Worm (Caenorhabditis elegans): Measurements from ENCODE around the gene Y19D2B.2.

The Y19D2B.2 gene

DNA sequence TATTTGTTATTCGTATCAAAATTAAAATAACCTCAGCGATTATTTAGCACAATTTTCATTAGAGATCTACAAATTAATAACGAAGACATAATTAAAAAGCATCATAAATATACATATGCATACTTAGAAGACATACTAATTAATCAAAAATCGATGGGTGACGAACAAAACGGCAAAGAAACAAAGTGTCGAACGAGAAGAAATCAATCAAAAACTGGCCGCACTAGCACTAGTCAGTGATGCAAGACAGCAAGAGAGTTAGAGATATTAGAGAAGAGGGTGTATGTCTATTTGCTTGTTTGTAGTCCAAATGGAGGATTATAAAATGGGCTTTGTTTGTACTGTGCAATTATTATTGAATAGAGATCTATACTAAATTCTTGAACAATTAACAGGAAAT, 22.8 kb downstream of the Y19D2B.2 start:
- TF ChIP-seq nhr-77 (tag; optimal IDR thresholded peaks at IDR 0.05) (no peak), lsy-2 (tag; optimal IDR thresholded peaks at IDR 0.05) (peak in 1 of 2 experiments; percentile 61), F44E2.7 (GFP tag; IDR thresholded peaks at IDR 0.05) (no peak), aha-1 (tag) (peak; percentile 67), F10B5.3 (tag; optimal IDR thresholded peaks at IDR 0.05) (no peak), lin-39 (tag; optimal IDR thresholded peaks at IDR 0.05) (no peak), mxl-3 (GFP tag; optimal IDR thresholded peaks at IDR 0.05) (peak; percentile 25), ztf-11 (tag; optimal IDR thresholded peaks at IDR 0.05) (no peak), dpl-1 (GFP tag; optimal IDR thresholded peaks at IDR 0.05) (peak; percentile 6), tra-1 (GFP tag; IDR thresholded peaks at IDR 0.05) (no peak), daf-19 (GFP tag; conservative IDR thresholded peaks at IDR 0.05) (no peak), lin-13 (GFP tag; optimal IDR thresholded peaks at IDR 0.05) (no peak), nhr-28 (tag; optimal IDR thresholded peaks at IDR 0.05) (peak; percentile 86), snpc-1.2 (GFP tag; IDR thresholded peaks at IDR 0.05) (no peak), unc-62 (GFP tag; optimal IDR thresholded peaks at IDR 0.05 in 1 of 2) (peak in 1 of 2 experiments; percentile 56), unc-62 (tag; optimal IDR thresholded peaks at IDR 0.05) (no peak), jun-1 (tag; optimal IDR thresholded peaks at IDR 0.05) (no peak), Y5F2A.4 (GFP tag; optimal IDR thresholded peaks at IDR 0.05) (no peak), lin-15B (tag; optimal IDR thresholded peaks at IDR 0.05) (no peak), egl-43 (GFP tag; IDR thresholded peaks at IDR 0.05) (no peak), zfp-2 (tag; optimal IDR thresholded peaks at IDR 0.05) (no peak), Y75B8A.6 (GFP tag; IDR thresholded peaks at IDR 0.05) (no peak), mes-2 (tag; optimal IDR thresholded peaks at IDR 0.05; ENCODE audit: poor library complexity, severe bottlenecking) (peak; percentile 20), Y105C5A.15 (GFP tag; IDR thresholded peaks at IDR 0.05) (no peak), mep-1 (tag; optimal IDR thresholded peaks at IDR 0.05) (peak; percentile 25), mdl-1 (tag; optimal IDR thresholded peaks at IDR 0.05) (no peak), nhr-48 (tag; optimal IDR thresholded peaks at IDR 0.05) (no peak), nhr-25 (tag; optimal IDR thresholded peaks at IDR 0.05; ENCODE audit: borderline replicate concordance, insufficient read depth) (no peak), nhr-41 (GFP tag; IDR thresholded peaks at IDR 0.05) (no peak)

DNA sequence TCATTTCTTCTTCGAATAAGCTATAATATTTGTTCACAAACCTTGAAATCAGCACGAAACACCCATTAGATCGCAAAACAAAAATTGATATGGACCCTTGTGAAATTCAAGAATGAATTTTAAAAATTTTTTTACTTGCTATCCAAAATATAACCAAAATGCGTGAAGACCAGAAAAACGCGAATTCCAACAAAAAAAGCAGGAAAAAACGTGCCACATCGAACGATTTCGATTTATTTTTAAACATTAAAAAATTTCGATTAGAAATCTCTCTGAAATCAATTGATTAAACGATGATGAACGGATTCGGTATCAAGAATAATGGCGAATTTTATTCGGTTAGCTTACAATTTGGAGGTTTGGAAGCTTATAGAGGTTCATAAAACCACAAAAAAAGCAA, 23.3 kb downstream of the Y19D2B.2 start, which contains the start of the genes tceb-3 and gskl-1:
Gene tceb-3, minus strand, starts transcription at position 101 of the 400 bp plus-strand sequence.
Gene gskl-1, plus strand, starts transcription at position 243 of the 400 bp plus-strand sequence.
- TF ChIP-seq tag-97 (GFP tag; IDR thresholded peaks at IDR 0.05) (no peak), egl-27 (tag; optimal IDR thresholded peaks at IDR 0.05) (no peak), hlh-30 (tag; optimal IDR thresholded peaks at IDR 0.05; ENCODE audit: insufficient read depth) (no peak), egl-43 (GFP tag; IDR thresholded peaks at IDR 0.05) (no peak), ZK337.2 (GFP tag; IDR thresholded peaks at IDR 0.05) (no peak), lim-7 (GFP tag; IDR thresholded peaks at IDR 0.05) (no peak), mdt-29 (GFP tag; IDR thresholded peaks at IDR 0.05) (no peak), hlh-11 (tag; optimal IDR thresholded peaks at IDR 0.05) (no peak), T26A8.4 (GFP tag; IDR thresholded peaks at IDR 0.05) (no peak), nhr-41 (GFP tag; IDR thresholded peaks at IDR 0.05) (no peak), Y105C5A.15 (GFP tag; IDR thresholded peaks at IDR 0.05) (no peak)

DNA sequence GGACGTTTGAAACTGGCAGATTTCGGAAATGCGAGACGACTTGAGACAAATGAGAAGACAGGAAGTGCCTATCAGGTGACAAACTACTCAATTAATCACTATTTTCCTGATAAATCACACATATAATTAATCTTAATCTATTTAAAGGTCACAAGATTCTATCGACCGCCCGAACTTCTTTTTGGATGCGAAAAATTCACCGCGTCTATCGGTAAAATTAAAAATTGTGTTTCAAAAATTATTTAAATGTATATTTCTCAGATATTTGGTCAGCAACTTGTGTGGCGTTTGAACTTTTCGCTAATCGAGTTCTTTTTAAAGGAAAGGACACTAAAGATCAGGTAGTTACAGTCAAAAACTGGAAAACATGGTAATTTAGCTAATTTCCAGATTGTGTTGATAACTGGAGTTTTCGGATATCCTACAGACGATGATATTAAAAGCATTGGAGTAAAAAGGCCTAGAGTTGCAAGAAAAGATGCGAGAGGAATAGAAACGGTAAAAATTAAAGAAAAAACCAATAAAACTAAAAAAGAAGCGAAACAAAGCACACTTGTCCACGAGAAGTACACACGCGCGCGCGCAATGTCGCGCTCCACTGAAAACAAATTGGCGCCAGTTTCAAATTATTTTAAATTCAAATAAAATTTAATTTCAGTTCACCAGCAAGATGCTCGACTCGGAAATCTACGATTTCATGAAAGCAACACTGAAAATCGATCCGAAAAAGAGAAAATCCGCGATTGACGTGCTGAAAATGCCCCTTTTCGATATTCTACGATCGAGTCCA, 24.4 kb downstream of the Y19D2B.2 start:
- TF ChIP-seq aha-1 (tag) (peak; percentile 20), pqm-1 (tag; optimal IDR thresholded peaks at IDR 0.05) (no peak), dpl-1 (GFP tag; optimal IDR thresholded peaks at IDR 0.05) (peak; percentile 10), zip-11 (GFP tag; IDR thresholded peaks at IDR 0.05) (no peak), ceh-62 (tag; optimal IDR thresholded peaks at IDR 0.05) (no peak), unc-62 (GFP tag; optimal IDR thresholded peaks at IDR 0.05 in 1 of 2) (peak in 1 of 2 experiments; percentile 9), unc-62 (tag; optimal IDR thresholded peaks at IDR 0.05) (no peak), ztf-7 (tag; optimal IDR thresholded peaks at IDR 0.05) (no peak), Y105C5A.15 (GFP tag; IDR thresholded peaks at IDR 0.05) (no peak), duxl-1 (tag; optimal IDR thresholded peaks at IDR 0.05; ENCODE audit: poor library complexity) (no peak), php-3 (GFP tag; IDR thresholded peaks at IDR 0.05) (no peak), lir-3 (tag; optimal IDR thresholded peaks at IDR 0.05) (no peak), nhr-11 (tag; optimal IDR thresholded peaks at IDR 0.05) (no peak), lin-13 (GFP tag; optimal IDR thresholded peaks at IDR 0.05) (no peak), hif-1 (tag; optimal IDR thresholded peaks at IDR 0.05) (no peak), spr-1 (tag; optimal IDR thresholded peaks at IDR 0.05) (no peak), ceh-28 (tag; optimal IDR thresholded peaks at IDR 0.05) (no peak)

All from whole organism, L4 larva.